Fruit fly (Drosophila melanogaster) whole organism, prepupa: ENCODE measurements around the gene Cpr65Az.

Experiments used
- Blimp-1 ChIP-seq: fragments of 200-800 bp; sonication (Bioruptor generic); optimal IDR thresholded peaks from 3 replicates; lab custom pipeline; 2017; ENCODE audit warnings: missing biosample characterization, missing genetic modification characterization, mild to moderate bottlenecking, moderate library complexity, missing genetic modification reagents
- CG10631 ChIP-seq: fragments of 200-800 bp; sonication (Bioruptor generic); optimal IDR thresholded peaks from 2 replicates; lab custom pipeline; 2016; ENCODE audit warnings: missing biosample characterization, missing genetic modification characterization
- CG10669 ChIP-seq: fragments of 200-800 bp; sonication (Bioruptor generic); optimal IDR thresholded peaks from 3 replicates; lab custom pipeline; 2018; ENCODE audit warnings: missing biosample characterization, mild to moderate bottlenecking, missing genetic modification characterization, moderate library complexity
- CG11762 ChIP-seq: fragments of 200-800 bp; sonication (Bioruptor generic); optimal IDR thresholded peaks from 3 replicates; lab custom pipeline; 2016; ENCODE audit warnings: missing biosample characterization, missing genetic modification characterization; ENCODE audit not compliant: insufficient read depth
- CG11902 ChIP-seq: fragments of 200-800 bp; sonication (Bioruptor generic); optimal IDR thresholded peaks from 3 replicates; lab custom pipeline; 2016; ENCODE audit warnings: missing biosample characterization, missing genetic modification characterization
- CG15336 ChIP-seq: fragments of 200-800 bp; sonication (Bioruptor generic); IDR thresholded peaks from 2 replicates; pipeline ENCODE4 v1.3.6; 2022; ENCODE audit warnings: missing biosample characterization, missing genetic modification characterization
- CG1621 ChIP-seq: fragments of 200-800 bp; sonication (Bioruptor generic); optimal IDR thresholded peaks from 3 replicates; lab custom pipeline; 2018; ENCODE audit warnings: missing biosample characterization, mild to moderate bottlenecking, missing genetic modification characterization
- CG16779 ChIP-seq: fragments of 200-800 bp; sonication (Bioruptor generic); optimal IDR thresholded peaks from 3 replicates; lab custom pipeline; 2017; ENCODE audit warnings: missing biosample characterization, mild to moderate bottlenecking, missing genetic modification characterization
- CG3032 ChIP-seq: fragments of 200-800 bp; optimal IDR thresholded peaks from 2 replicates; lab custom pipeline; 2019; ENCODE audit warnings: missing biosample characterization, mild to moderate bottlenecking, missing genetic modification characterization, moderate library complexity
- CG31627 ChIP-seq: fragments of 200-800 bp; sonication (Bioruptor generic); optimal IDR thresholded peaks from 3 replicates; lab custom pipeline; 2016; ENCODE audit warnings: missing biosample characterization, missing genetic modification characterization
- CG32006 ChIP-seq: fragments of 200-800 bp; sonication (Bioruptor generic); optimal IDR thresholded peaks from 3 replicates; lab custom pipeline; 2017; ENCODE audit warnings: missing biosample characterization, mild to moderate bottlenecking, missing genetic modification characterization
- CG3919 ChIP-seq: fragments of 200-800 bp; sonication (Bioruptor generic); optimal IDR thresholded peaks from 3 replicates; lab custom pipeline; 2016; ENCODE audit warnings: missing biosample characterization, missing genetic modification characterization
- CG4318 ChIP-seq: fragments of 200-800 bp; sonication (Bioruptor generic); optimal IDR thresholded peaks from 3 replicates; lab custom pipeline; 2017; ENCODE audit warnings: missing biosample characterization, mild to moderate bottlenecking, missing genetic modification characterization
- CG6276 ChIP-seq: fragments of 200-800 bp; sonication (Bioruptor generic); optimal IDR thresholded peaks from 2 replicates; lab custom pipeline; 2017; ENCODE audit warnings: missing biosample characterization, mild to moderate bottlenecking, missing genetic modification characterization
- CG6792 ChIP-seq: fragments of 200-800 bp; sonication (Bioruptor generic); optimal IDR thresholded peaks from 3 replicates; lab custom pipeline; 2016; ENCODE audit warnings: missing biosample characterization, missing genetic modification characterization
- CG6854 ChIP-seq: fragments of 200-800 bp; sonication (Bioruptor generic); optimal IDR thresholded peaks from 2 replicates; lab custom pipeline; 2017; ENCODE audit warnings: missing biosample characterization, mild to moderate bottlenecking, missing genetic modification characterization
- CG8119 ChIP-seq: fragments of 200-800 bp; sonication (Bioruptor generic); IDR thresholded peaks from 3 replicates; pipeline ENCODE4 v1.3.6; 2022; ENCODE audit warnings: missing biosample characterization, missing genetic modification characterization
- CG9139 ChIP-seq: fragments of 200-800 bp; sonication (Bioruptor generic); optimal IDR thresholded peaks from 3 replicates; lab custom pipeline; 2017; ENCODE audit warnings: missing biosample characterization, mild to moderate bottlenecking, missing genetic modification characterization
- Eip75B ChIP-seq: fragments of 200-800 bp; sonication (Bioruptor generic); optimal IDR thresholded peaks from 3 replicates; lab custom pipeline; 2016; ENCODE audit warnings: missing biosample characterization, missing genetic modification characterization
- Eip78C ChIP-seq: fragments of 200-800 bp; sonication (Bioruptor generic); peaks from one replicate; lab custom pipeline; 2016; ENCODE audit warnings: missing biosample characterization, missing genetic modification characterization
- Eip93F ChIP-seq: fragments of 200-800 bp; sonication (Bioruptor generic); optimal IDR thresholded peaks from 2 replicates; lab custom pipeline; 2016; ENCODE audit warnings: missing biosample characterization, mild to moderate bottlenecking, missing genetic modification characterization
- Hr38 ChIP-seq: sonication (Bioruptor generic); optimal IDR thresholded peaks from 2 replicates; lab custom pipeline; 2016; ENCODE audit warnings: missing biosample characterization, missing genetic modification characterization
- Hr39 ChIP-seq: fragments of 200-800 bp; sonication (Bioruptor generic); optimal IDR thresholded peaks from 2 replicates; lab custom pipeline; 2016; ENCODE audit warnings: missing biosample characterization, missing genetic modification characterization
- Hr4 ChIP-seq: fragments of 200-800 bp; sonication (Bioruptor generic); optimal IDR thresholded peaks from 3 replicates; lab custom pipeline; 2016; ENCODE audit warnings: missing biosample characterization, missing genetic modification characterization
- Met ChIP-seq: fragments of 200-800 bp; sonication (Bioruptor generic); optimal IDR thresholded peaks from 3 replicates; lab custom pipeline; 2016; ENCODE audit warnings: missing biosample characterization, missing genetic modification characterization
- OdsH ChIP-seq: fragments of 200-800 bp; sonication (Bioruptor generic); optimal IDR thresholded peaks from 3 replicates; lab custom pipeline; 2016; ENCODE audit warnings: missing biosample characterization, missing genetic modification characterization
- Smox ChIP-seq: fragments of 200-800 bp; sonication (Bioruptor generic); optimal IDR thresholded peaks from 3 replicates; lab custom pipeline; 2016; ENCODE audit warnings: missing biosample characterization, missing genetic modification characterization
- Sox102F ChIP-seq: fragments of 200-800 bp; sonication (Bioruptor generic); optimal IDR thresholded peaks from 2 replicates; lab custom pipeline; 2016; ENCODE audit warnings: missing biosample characterization, mild to moderate bottlenecking, missing genetic modification characterization
- Sox14 ChIP-seq: fragments of 200-800 bp; sonication (Bioruptor generic); optimal IDR thresholded peaks from 3 replicates; lab custom pipeline; 2016; ENCODE audit warnings: missing biosample characterization, missing genetic modification characterization
- Sox15 ChIP-seq: fragments of 200-800 bp; sonication (Bioruptor generic); optimal IDR thresholded peaks from 3 replicates; lab custom pipeline; 2016; ENCODE audit warnings: missing biosample characterization, missing genetic modification characterization
- achi ChIP-seq: fragments of 200-800 bp; sonication (Bioruptor generic); optimal IDR thresholded peaks from 3 replicates; lab custom pipeline; 2016; ENCODE audit warnings: missing biosample characterization, missing genetic modification characterization
- acj6 ChIP-seq: fragments of 200-800 bp; sonication (Bioruptor generic); optimal IDR thresholded peaks from 3 replicates; lab custom pipeline; 2016; ENCODE audit warnings: missing biosample characterization, missing genetic modification characterization
- cyc ChIP-seq: fragments of 200-800 bp; sonication (Bioruptor generic); optimal IDR thresholded peaks from 3 replicates; lab custom pipeline; 2016; ENCODE audit warnings: missing biosample characterization, missing genetic modification characterization
- dac ChIP-seq: fragments of 200-800 bp; sonication (Bioruptor generic); optimal IDR thresholded peaks from 2 replicates; lab custom pipeline; 2017; ENCODE audit warnings: missing biosample characterization, mild to moderate bottlenecking, missing genetic modification characterization
- dsx ChIP-seq: fragments of 200-800 bp; optimal IDR thresholded peaks from 3 replicates; lab custom pipeline; 2019; ENCODE audit warnings: missing biosample characterization, mild to moderate bottlenecking, missing genetic modification characterization, moderate library complexity; ENCODE audit not compliant: poor library complexity, severe bottlenecking
- esn ChIP-seq: fragments of 200-800 bp; sonication (Bioruptor generic); optimal IDR thresholded peaks from 2 replicates; lab custom pipeline; 2016; ENCODE audit warnings: missing biosample characterization, mild to moderate bottlenecking, missing genetic modification characterization, moderate library complexity
- fd59A ChIP-seq: fragments of 200-800 bp; sonication (Bioruptor generic); optimal IDR thresholded peaks from 2 replicates; lab custom pipeline; 2017; ENCODE audit warnings: missing biosample characterization, mild to moderate bottlenecking, missing genetic modification characterization, missing genetic modification reagents
- fkh ChIP-seq: fragments of 200-800 bp; sonication (Bioruptor generic); optimal IDR thresholded peaks from 3 replicates; lab custom pipeline; 2017; ENCODE audit warnings: missing biosample characterization, mild to moderate bottlenecking, missing genetic modification characterization, moderate library complexity
- lz ChIP-seq: fragments of 200-800 bp; sonication (Bioruptor generic); optimal IDR thresholded peaks from 3 replicates; lab custom pipeline; 2016; ENCODE audit warnings: missing biosample characterization, missing genetic modification characterization
- net ChIP-seq: fragments of 200-800 bp; sonication (Bioruptor generic); optimal IDR thresholded peaks from 3 replicates; lab custom pipeline; 2016; ENCODE audit warnings: missing biosample characterization, missing genetic modification characterization
- salr ChIP-seq, 2 experiments: fragments of 200-800 bp; sonication (Bioruptor generic); optimal IDR thresholded peaks; 3 replicates each; lab custom pipeline; 2016 to 2018; ENCODE audit warnings: missing biosample characterization in 2 of 2, missing genetic modification characterization in 2 of 2, mild to moderate bottlenecking in 1 of 2
- spab ChIP-seq: fragments of 200-800 bp; sonication (Bioruptor generic); optimal IDR thresholded peaks from 2 replicates; lab custom pipeline; 2017; ENCODE audit warnings: missing biosample characterization, mild to moderate bottlenecking, missing genetic modification characterization, missing genetic modification reagents
- ss ChIP-seq, 2 experiments: fragments of 200-800 bp; sonication (Bioruptor generic); optimal IDR thresholded peaks; 2 replicates in 1 of 2; 3 replicates in 1 of 2; lab custom pipeline; 2017 to 2018; ENCODE audit warnings: mild to moderate bottlenecking in 2 of 2, missing biosample characterization in 2 of 2, missing genetic modification characterization in 2 of 2, moderate library complexity in 1 of 2
- svp ChIP-seq: fragments of 200-800 bp; sonication (Bioruptor generic); peaks from one replicate; lab custom pipeline; 2016; ENCODE audit warnings: missing biosample characterization, missing genetic modification characterization
- topi ChIP-seq: fragments of 200-800 bp; sonication (Bioruptor generic); optimal IDR thresholded peaks from 3 replicates; lab custom pipeline; 2016; ENCODE audit warnings: missing biosample characterization, missing genetic modification characterization
- vri ChIP-seq: fragments of 200-800 bp; sonication (Bioruptor generic); optimal IDR thresholded peaks from 3 replicates; lab custom pipeline; 2016; ENCODE audit warnings: missing biosample characterization, mild to moderate bottlenecking, missing genetic modification characterization

The Cpr65Az gene

DNA sequence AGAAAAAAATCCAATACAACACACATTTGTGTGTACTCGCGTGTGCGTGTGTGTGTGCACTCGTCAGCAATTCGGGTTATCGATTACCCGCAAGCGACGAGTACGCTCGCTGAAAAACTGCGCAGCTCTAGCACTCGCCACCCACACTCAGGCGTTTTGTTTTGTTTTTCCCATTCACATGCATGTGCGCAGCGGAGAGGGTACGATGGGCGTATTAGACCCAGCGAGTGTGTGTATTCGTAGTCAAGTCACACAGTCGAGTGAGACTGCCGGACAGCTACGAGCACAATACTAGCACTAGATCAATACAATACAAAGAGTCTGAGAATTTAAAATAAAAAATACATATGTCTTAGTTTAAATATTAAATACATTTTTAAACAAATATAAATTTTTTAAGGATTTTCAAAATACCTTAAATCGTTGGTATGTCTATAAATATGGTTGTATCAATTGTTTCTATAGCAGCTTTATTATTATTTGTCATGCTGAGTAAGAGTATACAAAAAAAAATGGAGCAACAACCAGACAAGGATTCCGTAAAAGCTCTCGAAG is 24.3 kb downstream of the Cpr65Az start, which contains the start of the genes D19B and CG43293 (continued):
- peak; percentile 69 for TF ChIP-seq CG11762 (GFP tag; lab: Kevin White, UChicago)
- peak; percentile 88 for TF ChIP-seq CG10631
- peak; percentile 91 for TF ChIP-seq CG8119 (GFP tag; lab: Robert Waterston, UW)
- no peak for TF ChIP-seq ss (GFP tag; optimal IDR thresholded peaks at IDR 0.05; lab: Kevin White, UChicago)
- peak; percentile 93 for TF ChIP-seq Hr4 (GFP tag; lab: Kevin White, UChicago)
- TF ChIP-seq cyc (GFP tag; lab: Kevin White, UChicago), result peak; percentile 84
- TF ChIP-seq lz (GFP tag; lab: Kevin White, UChicago), result peak; percentile 83
- TF ChIP-seq net, result peak; percentile 93
- peak; percentile 87 for TF ChIP-seq CG31627 (GFP tag; lab: Kevin White, UChicago)
- no peak for TF ChIP-seq Hr38
- peak; percentile 69 for TF ChIP-seq CG9139 (GFP tag; lab: Kevin White, UChicago)
- TF ChIP-seq Met (GFP tag; lab: Kevin White, UChicago), result peak; percentile 85
- peak; percentile 90 for TF ChIP-seq acj6
- TF ChIP-seq CG3032, result peak; percentile 81
- peak; percentile 65 for TF ChIP-seq CG6854 (GFP tag; lab: Kevin White, UChicago)
- peak; percentile 68 for TF ChIP-seq CG11902 (GFP tag; lab: Kevin White, UChicago)
- peak; percentile 86 for TF ChIP-seq CG1621 (tag; lab: Kevin White, UChicago)

DNA sequence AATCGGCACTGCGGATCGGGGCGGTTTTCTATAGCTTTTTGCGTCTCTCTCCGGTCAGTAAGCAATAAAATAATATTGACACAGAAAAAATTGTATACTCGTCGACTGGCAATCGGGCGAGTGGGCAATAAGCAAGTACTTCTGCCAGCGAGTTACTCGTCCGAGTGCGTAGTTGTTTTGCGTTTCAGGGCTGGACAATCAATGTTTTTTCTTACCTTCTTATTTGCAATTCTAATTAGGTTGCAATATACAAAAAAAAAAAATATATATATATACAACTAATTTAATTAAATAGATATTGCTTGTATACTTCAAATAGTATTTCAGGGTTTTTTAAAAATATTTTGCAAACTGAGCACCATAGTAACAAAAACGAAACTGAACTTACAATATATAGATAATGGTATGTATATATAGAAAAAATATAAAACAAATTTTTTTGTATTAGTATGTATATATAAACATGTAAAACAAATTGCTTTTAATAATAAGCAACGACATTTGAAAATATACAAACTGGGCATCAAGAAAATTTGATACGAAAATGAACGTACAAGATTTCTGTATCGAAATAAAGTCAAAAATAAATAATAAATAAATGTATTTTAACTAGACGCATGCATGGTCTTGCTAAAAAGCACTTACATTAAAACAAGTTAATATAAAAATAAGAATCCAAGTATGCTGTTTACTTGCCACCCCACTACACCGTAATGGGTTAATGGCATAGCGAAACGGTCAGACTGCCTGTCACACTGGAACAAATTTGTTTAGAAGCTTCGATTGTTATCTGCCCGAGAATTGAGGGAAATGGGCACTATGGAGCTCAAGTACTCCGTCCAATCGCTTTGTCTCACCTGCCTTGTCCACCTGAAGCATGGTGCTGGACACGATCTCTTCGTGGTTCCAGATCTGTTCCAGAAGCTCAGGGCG is 28.6 kb downstream of the Cpr65Az start, which contains the start of the genes D19A and CG7386:
Gene D19A, minus strand, starts transcription at position 129 of the 933 bp plus-strand sequence.
Gene CG7386, plus strand, starts transcription at position 751 of the 933 bp plus-strand sequence.
- peak; percentile 1 for TF ChIP-seq fd59A (GFP tag; lab: Kevin White, UChicago)
- TF ChIP-seq esn, result peak; percentile 67
- TF ChIP-seq Hr4 (GFP tag; lab: Kevin White, UChicago), result peak; percentile 49
- peak; percentile 89 for TF ChIP-seq fkh (GFP tag; lab: Kevin White, UChicago)
- TF ChIP-seq CG9139 (GFP tag; lab: Kevin White, UChicago), result no peak
- no peak for TF ChIP-seq Eip75B (GFP tag; lab: Kevin White, UChicago)
- peak; percentile 37 for TF ChIP-seq OdsH (GFP tag; lab: Kevin White, UChicago)
- peak; percentile 50 for TF ChIP-seq CG15336 (GFP tag; lab: Robert Waterston, UW)
- TF ChIP-seq svp (GFP tag; lab: Kevin White, UChicago), result peak; percentile 89
- no peak for TF ChIP-seq Sox102F (GFP tag; lab: Kevin White, UChicago)
- TF ChIP-seq CG6276 (GFP tag; lab: Kevin White, UChicago), result no peak
- TF ChIP-seq CG10669, result no peak
- no peak for TF ChIP-seq Eip93F
- TF ChIP-seq topi (GFP tag; lab: Kevin White, UChicago), result peak; percentile 50
- no peak for TF ChIP-seq Hr38
- TF ChIP-seq Sox15 (GFP tag; lab: Kevin White, UChicago), result peak; percentile 20
- TF ChIP-seq CG6792, result peak; percentile 34
- no peak for TF ChIP-seq Smox (GFP tag; lab: Kevin White, UChicago)
- peak; percentile 48 for TF ChIP-seq CG3919 (GFP tag; lab: Kevin White, UChicago)
- TF ChIP-seq Sox14 (GFP tag; lab: Kevin White, UChicago), result peak; percentile 50
- TF ChIP-seq spab (GFP tag; lab: Kevin White, UChicago), result no peak
- TF ChIP-seq CG4318 (GFP tag; lab: Kevin White, UChicago), result no peak
- TF ChIP-seq Hr39 (GFP tag; lab: Kevin White, UChicago), result peak; percentile 71
- peak; percentile 61 for TF ChIP-seq Eip78C (GFP tag; lab: Kevin White, UChicago)
- TF ChIP-seq CG16779 (tag; lab: Kevin White, UChicago), result no peak
- TF ChIP-seq achi, result peak; percentile 56
- peak; percentile 19 for TF ChIP-seq dsx (GFP tag; lab: Kevin White, UChicago)
- TF ChIP-seq CG8119 (GFP tag; lab: Robert Waterston, UW), result peak; percentile 25; the same call in 1 of the 3 replicates
- TF ChIP-seq CG32006, result peak; percentile 56
- TF ChIP-seq vri (GFP tag; lab: Kevin White, UChicago), result no peak
- peak; percentile 46 for TF ChIP-seq cyc (GFP tag; lab: Kevin White, UChicago)
- TF ChIP-seq salr (GFP tag; optimal IDR thresholded peaks at IDR 0.05; lab: Kevin White, UChicago), result peak in 1 of 2 experiments; percentile 40
- no peak for TF ChIP-seq Blimp-1 (GFP tag; lab: Kevin White, UChicago)
- peak; percentile 58 for TF ChIP-seq CG10631
- peak; percentile 59 for TF ChIP-seq Met (GFP tag; lab: Kevin White, UChicago)
- no peak for TF ChIP-seq dac
